Fruit fly (Drosophila melanogaster): ENCODE data around the gene Ctps.

Gene Ctps

DNA sequence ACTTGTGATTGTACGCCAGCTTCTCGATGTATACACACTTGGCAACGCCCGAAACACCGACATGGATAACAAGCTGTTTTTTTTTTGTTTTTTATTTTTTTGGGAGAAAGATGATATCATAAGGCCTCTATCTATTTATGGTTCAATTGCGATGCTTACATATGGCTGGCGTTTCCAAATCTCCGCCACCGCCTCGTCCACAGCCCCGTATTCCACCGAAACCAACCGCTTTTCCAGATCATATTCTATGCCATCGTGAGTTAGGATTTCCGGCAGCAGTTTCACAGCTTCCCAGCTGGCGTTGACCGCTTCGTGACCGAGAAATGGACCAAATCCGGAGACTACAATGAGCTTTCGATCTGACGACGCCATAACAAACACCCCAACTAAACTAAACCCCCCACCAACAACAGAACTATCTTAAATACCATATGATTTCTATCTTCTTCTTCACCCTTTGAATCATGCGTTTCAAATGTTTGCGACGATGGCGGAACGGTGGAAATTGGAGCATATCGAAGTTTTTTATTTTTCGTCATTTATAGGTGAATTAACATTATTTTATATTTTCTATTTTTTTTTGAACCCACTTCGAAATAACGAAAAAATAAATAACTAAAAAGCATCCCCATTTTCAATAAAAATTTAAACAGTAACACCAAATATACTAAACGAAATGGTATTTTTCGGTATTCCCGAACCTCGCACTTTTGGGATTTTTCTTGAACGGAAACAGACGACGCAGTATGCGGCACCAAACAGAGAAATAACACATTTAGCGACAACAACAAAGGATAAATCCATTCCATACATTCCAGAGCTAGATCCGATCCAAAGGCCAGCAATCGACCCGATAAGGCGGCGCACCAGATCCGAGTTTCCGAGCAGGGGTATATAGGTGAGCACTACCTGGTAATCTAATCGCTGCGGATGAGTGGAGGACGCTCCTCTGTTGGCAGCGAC, 46.2 kb downstream of the Ctps start, which contains the start of the genes CG32147 and Pex3 (continued):
- no peak for TF ChIP-seq CG11085 (GFP tag; IDR thresholded peaks at IDR 0.05)
- peak; percentile 3 for TF ChIP-seq nerfin-1 (tag; optimal IDR thresholded peaks at IDR 0.05)
- peak; percentile 49 for TF ChIP-seq CG4617 (GFP tag; optimal IDR thresholded peaks at IDR 0.05; ENCODE audit: borderline replicate concordance)
- TF ChIP-seq HLH3B (GFP tag; IDR thresholded peaks at IDR 0.05) = no peak
- no peak for TF ChIP-seq sim (GFP tag; IDR thresholded peaks at IDR 0.05)
- TF ChIP-seq row (GFP tag; IDR thresholded peaks at IDR 0.05) = peak; percentile 62
- TF ChIP-seq CG14050 (GFP tag; IDR thresholded peaks at IDR 0.05) = no peak
- no peak for TF ChIP-seq cas (GFP tag; IDR thresholded peaks at IDR 0.05)
- TF ChIP-seq unc-4 (GFP tag; IDR thresholded peaks at IDR 0.05; ENCODE audit: partially characterized antibody) = no peak
- TF ChIP-seq CG3726 (GFP tag; IDR thresholded peaks at IDR 0.05) = no peak
- no peak for TF ChIP-seq CG1832 (GFP tag; optimal IDR thresholded peaks at IDR 0.05)
- no peak for TF ChIP-seq onecut (GFP tag; IDR thresholded peaks at IDR 0.05)
- TF ChIP-seq danr (GFP tag; IDR thresholded peaks at IDR 0.05) = no peak
- TF ChIP-seq CG32532 (GFP tag; IDR thresholded peaks at IDR 0.05) = 0 out of 2 replicates have a peak, but pooled peaks have one; percentile 21
- TF ChIP-seq CG8388 (GFP tag; optimal IDR thresholded peaks at IDR 0.05) = no peak
- no peak for TF ChIP-seq CG15696 (tag; optimal IDR thresholded peaks at IDR 0.05)
- no peak for TF ChIP-seq Aef1 (GFP tag; IDR thresholded peaks at IDR 0.05)
- no peak for TF ChIP-seq tap (tag; optimal IDR thresholded peaks at IDR 0.05)
- no peak for TF ChIP-seq trh (GFP tag; optimal IDR thresholded peaks at IDR 0.05)
- no peak for TF ChIP-seq grau (tag; optimal IDR thresholded peaks at IDR 0.05)
- no peak for TF ChIP-seq tin (GFP tag; optimal IDR thresholded peaks at IDR 0.05)
- peak; percentile 77 for TF ChIP-seq CG14710 (tag; optimal IDR thresholded peaks at IDR 0.05)
- no peak for TF ChIP-seq Jarid2 (GFP tag; optimal IDR thresholded peaks at IDR 0.05)
- TF ChIP-seq Mes4 (GFP tag; optimal IDR thresholded peaks at IDR 0.05) = no peak
- no peak for TF ChIP-seq CG10462 (GFP tag; optimal IDR thresholded peaks at IDR 0.05)
- TF ChIP-seq sc (optimal IDR thresholded peaks at IDR 0.05) = no peak
- TF ChIP-seq sc (GFP tag; optimal IDR thresholded peaks at IDR 0.05) = no peak
- TF ChIP-seq CG9727 (GFP tag; optimal IDR thresholded peaks at IDR 0.05) = peak; percentile 3
- peak; percentile 35; the same call in 1 of the 4 replicates for TF ChIP-seq Dll (GFP tag; IDR thresholded peaks at IDR 0.05; ENCODE audit: partially characterized antibody)
- no peak for TF ChIP-seq shn (GFP tag; optimal IDR thresholded peaks at IDR 0.05)
- TF ChIP-seq GATAe (GFP tag; conservative IDR thresholded peaks at IDR 0.05) = peak; percentile 36; the same call in 1 of the 2 replicates
- TF ChIP-seq CG4282 (GFP tag; optimal IDR thresholded peaks at IDR 0.05) = no peak
- TF ChIP-seq unpg (GFP tag; optimal IDR thresholded peaks at IDR 0.05) = no peak
- no peak for TF ChIP-seq CG8478 (optimal IDR thresholded peaks at IDR 0.05)
- TF ChIP-seq CG4707 (GFP tag; optimal IDR thresholded peaks at IDR 0.05) = no peak
- no peak for TF ChIP-seq CG6272 (GFP tag; IDR thresholded peaks at IDR 0.05)
- TF ChIP-seq stc (GFP tag; IDR thresholded peaks at IDR 0.05) = no peak
- TF ChIP-seq gfzf (GFP tag; optimal IDR thresholded peaks at IDR 0.05) = peak; percentile 89
- no peak for TF ChIP-seq sisA (GFP tag; IDR thresholded peaks at IDR 0.05)
- no peak; the same call in 1 of the 2 replicates for TF ChIP-seq amos (GFP tag; IDR thresholded peaks at IDR 0.05; ENCODE audit: partially characterized antibody)
- TF ChIP-seq CG10366 (GFP tag; IDR thresholded peaks at IDR 0.05) = no peak
- peak; percentile 48 for TF ChIP-seq CG12391 (tag; optimal IDR thresholded peaks at IDR 0.05)
- TF ChIP-seq CG3065 (GFP tag; optimal IDR thresholded peaks at IDR 0.05) = no peak
- no peak for TF ChIP-seq zfh2 (GFP tag; optimal IDR thresholded peaks at IDR 0.05)
- TF ChIP-seq CG4360 (GFP tag; IDR thresholded peaks at IDR 0.05) = peak; percentile 77
- TF ChIP-seq Sox102F (GFP tag; optimal IDR thresholded peaks at IDR 0.05) = no peak
- no peak for TF ChIP-seq CG9932 (GFP tag; IDR thresholded peaks at IDR 0.05)
- TF ChIP-seq Gug (GFP tag; IDR thresholded peaks at IDR 0.05) = no peak
- no peak for TF ChIP-seq CG17328 (GFP tag; IDR thresholded peaks at IDR 0.05)
- TF ChIP-seq ash1 (GFP tag; optimal IDR thresholded peaks at IDR 0.05) = no peak

All from whole organism, embryonic.